Worm (Caenorhabditis elegans) whole organism, L3 larva: ENCODE measurements around the gene C29F5.1.

ENCODE experiments used
- ZK546.5 ChIP-seq: sonication (generic microtip); optimal IDR thresholded peaks from 2 replicates; lab custom pipeline; 2017; ENCODE audit warnings: missing biosample characterization, missing genetic modification characterization
- ceh-16 ChIP-seq: sonication (generic microtip); optimal IDR thresholded peaks from 2 replicates; lab custom pipeline; 2017; ENCODE audit warnings: missing biosample characterization, missing genetic modification characterization
- ceh-82 ChIP-seq: fragments of 150-350 bp; optimal IDR thresholded peaks from 2 replicates; lab custom pipeline; 2014; ENCODE audit warnings: missing biosample characterization, missing genetic modification characterization
- egl-5 ChIP-seq: fragments of 150-350 bp; optimal IDR thresholded peaks from 2 replicates; lab custom pipeline; 2017; ENCODE audit warnings: missing biosample characterization, missing genetic modification reagents, missing genetic modification characterization, inconsistent platforms
- elt-2 ChIP-seq: sonication (generic microtip); optimal IDR thresholded peaks from 2 replicates; lab custom pipeline; 2016; ENCODE audit warnings: missing genetic modification reagents, mild to moderate bottlenecking, missing genetic modification characterization, missing compliant biosample characterization
- elt-3 ChIP-seq, 3 experiments: fragments of 150-350 bp in 1 of 3; sonication (generic microtip) in 2 of 3; optimal IDR thresholded peaks; 2 replicates in 2 of 3; 4 replicates in 1 of 3; lab custom pipeline; 2014 to 2017; ENCODE audit warnings: missing biosample characterization in 3 of 3, missing genetic modification characterization in 3 of 3
- fkh-2 ChIP-seq: fragments of 150-350 bp; optimal IDR thresholded peaks from 2 replicates; lab custom pipeline; 2014; ENCODE audit warnings: missing biosample characterization, missing genetic modification reagents, missing genetic modification characterization
- fos-1 ChIP-seq: fragments of 150-350 bp; optimal IDR thresholded peaks from 2 replicates; lab custom pipeline; 2014; ENCODE audit warnings: missing biosample characterization, missing genetic modification characterization
- hmg-11 ChIP-seq: sonication (generic microtip); optimal IDR thresholded peaks from 2 replicates; lab custom pipeline; 2016; ENCODE audit warnings: missing genetic modification characterization, missing compliant biosample characterization
- mdl-1 ChIP-seq: fragments of 150-350 bp; optimal IDR thresholded peaks from 2 replicates; lab custom pipeline; 2014; ENCODE audit warnings: missing biosample characterization, missing genetic modification characterization
- mml-1 ChIP-seq: fragments of 150-350 bp; sonication (generic microtip); optimal IDR thresholded peaks from 3 replicates; lab custom pipeline; 2014; ENCODE audit warnings: missing biosample characterization, missing genetic modification characterization
- nfya-1 ChIP-seq: sonication (generic microtip); optimal IDR thresholded peaks from 2 replicates; lab custom pipeline; 2017; ENCODE audit warnings: missing genetic modification characterization, mild to moderate bottlenecking, missing compliant biosample characterization, antibody characterized with exemption, moderate library complexity; ENCODE audit not compliant: insufficient read depth
- nhr-11 ChIP-seq: fragments of 150-350 bp; optimal IDR thresholded peaks from 2 replicates; lab custom pipeline; 2014; ENCODE audit warnings: missing biosample characterization, missing genetic modification characterization
- nhr-12 ChIP-seq: fragments of 150-350 bp; optimal IDR thresholded peaks from 2 replicates; lab custom pipeline; 2014; ENCODE audit warnings: missing biosample characterization, missing genetic modification characterization
- nhr-23 ChIP-seq: fragments of 150-350 bp; optimal IDR thresholded peaks from 2 replicates; lab custom pipeline; 2014; ENCODE audit warnings: missing biosample characterization, missing genetic modification reagents, missing genetic modification characterization
- nhr-25 ChIP-seq: sonication (generic microtip); optimal IDR thresholded peaks from 2 replicates; lab custom pipeline; 2017; ENCODE audit warnings: missing biosample characterization, missing genetic modification characterization
- nhr-28 ChIP-seq: fragments of 150-350 bp; optimal IDR thresholded peaks from 2 replicates; lab custom pipeline; 2014; ENCODE audit warnings: missing biosample characterization, missing genetic modification characterization
- nhr-77 ChIP-seq: fragments of 150-350 bp; optimal IDR thresholded peaks from 2 replicates; lab custom pipeline; 2014; ENCODE audit warnings: missing biosample characterization, missing genetic modification characterization
- pha-4 ChIP-seq: fragments of 150-350 bp; optimal IDR thresholded peaks from 2 replicates; lab custom pipeline; 2014; ENCODE audit warnings: missing biosample characterization, missing genetic modification reagents, missing genetic modification characterization
- pqm-1 ChIP-seq: fragments of 150-350 bp; optimal IDR thresholded peaks from 2 replicates; lab custom pipeline; 2017; ENCODE audit warnings: missing biosample characterization, missing genetic modification characterization, inconsistent platforms
- skn-1 ChIP-seq: fragments of 150-350 bp; optimal IDR thresholded peaks from 2 replicates; lab custom pipeline; 2014; ENCODE audit warnings: missing biosample characterization, missing genetic modification characterization
- snpc-4 ChIP-seq: fragments of 150-350 bp; optimal IDR thresholded peaks from 2 replicates; lab custom pipeline; 2014; ENCODE audit warnings: missing biosample characterization, missing genetic modification characterization
- unc-39 ChIP-seq: sonication (generic microtip); optimal IDR thresholded peaks from 4 replicates; lab custom pipeline; 2017; ENCODE audit warnings: missing biosample characterization, missing genetic modification characterization
- unc-62 ChIP-seq: fragments of 150-350 bp; sonication (generic microtip); optimal IDR thresholded peaks from 4 replicates; lab custom pipeline; 2014; ENCODE audit warnings: missing biosample characterization, missing genetic modification reagents, missing genetic modification characterization
- zag-1 ChIP-seq: fragments of 150-350 bp; optimal IDR thresholded peaks from 2 replicates; lab custom pipeline; 2014; ENCODE audit warnings: missing biosample characterization, missing genetic modification characterization
- ztf-4 ChIP-seq: fragments of 150-350 bp; optimal IDR thresholded peaks from 2 replicates; lab custom pipeline; 2014; ENCODE audit warnings: missing biosample characterization, missing genetic modification characterization

C29F5.1 gene

DNA sequence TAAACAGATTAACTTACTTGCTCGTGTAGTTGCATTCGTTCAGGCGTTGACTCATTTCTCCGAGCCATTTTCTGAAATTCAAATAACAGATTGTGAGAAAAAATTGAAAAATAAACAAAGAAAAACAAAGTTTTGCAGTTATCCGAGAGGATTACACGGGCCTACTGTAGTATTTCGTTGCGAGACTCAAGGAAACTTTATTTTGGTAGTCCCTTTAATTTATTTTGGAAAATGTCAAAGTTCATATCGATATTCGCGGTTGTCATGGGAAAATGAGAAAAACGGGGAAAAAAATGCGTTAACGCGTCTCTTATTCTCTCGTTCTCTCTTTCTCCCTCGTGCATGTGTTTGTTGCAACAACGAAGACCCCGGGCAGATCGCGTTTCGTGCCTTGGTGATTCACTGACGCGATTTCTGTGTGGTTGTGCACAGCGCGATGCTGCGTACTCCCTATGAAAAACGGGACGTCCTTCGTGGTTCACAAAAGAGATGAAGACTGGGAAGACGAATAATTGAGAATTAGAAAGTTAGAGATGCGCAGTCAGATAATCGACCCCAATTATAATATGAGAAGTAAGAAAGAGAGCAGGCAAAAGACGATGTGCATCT lies 28.0 kb downstream of the C29F5.1 start, which contains the start of gene set-4 (continued):
- peak; percentile 72 for TF ChIP-seq mdl-1
- peak; percentile 68 for TF ChIP-seq ztf-4 (tag; lab: Kevin White, UChicago)
- TF ChIP-seq egl-5 (tag; lab: Kevin White, UChicago): peak; percentile 86
- TF ChIP-seq unc-39 (tag; lab: Kevin White, UChicago): no peak
- no peak for TF ChIP-seq nhr-77 (tag; lab: Kevin White, UChicago)

- TF ChIP-seq nhr-77 (tag; lab: Kevin White, UChicago) (no peak), nhr-28 (tag; lab: Kevin White, UChicago) (no peak)
- TF ChIP-seq, all 47 proteins: peak for 0
These were observed 30.6 kb downstream of the C29F5.1 start, which contains the start of gene ttc-39B for ce11 chrII:6333887-6334286. Gene ttc-39B (minus strand): TSS chrII:6333987.

- peak; percentile 64 for TF ChIP-seq elt-2 (tag; lab: Kevin White, UChicago)
- no peak for TF ChIP-seq skn-1
- no peak for TF ChIP-seq hmg-11
These were observed 31.5 kb downstream of the C29F5.1 start for ce11 chrII:6334745-6335260.

ce11 chrII:6335358-6335757 lies 32.0 kb downstream of the C29F5.1 start, which contains the start of gene C32D5.14:
Gene C32D5.14 (plus strand): TSS chrII:6335488.
- TF ChIP-seq pqm-1 (tag; lab: Kevin White, UChicago) (peak; percentile 56), nhr-11 (tag; lab: Kevin White, UChicago) (peak; percentile 18), elt-2 (tag; lab: Kevin White, UChicago) (peak; percentile 67), nhr-25 (tag; lab: Kevin White, UChicago) (no peak)

ce11 chrII:6339511-6339910 lies 36.2 kb downstream of the C29F5.1 start:
- TF ChIP-seq nhr-23 (no peak), ceh-82 (tag; lab: Kevin White, UChicago) (no peak), fkh-2 (tag; lab: Kevin White, UChicago) (no peak), pha-4 (tag; lab: Kevin White, UChicago) (peak; percentile 44), elt-2 (tag; lab: Kevin White, UChicago) (peak; percentile 51), pqm-1 (tag; lab: Kevin White, UChicago) (peak; percentile 72)
- TF ChIP-seq, all 47 proteins: peak for 3

DNA sequence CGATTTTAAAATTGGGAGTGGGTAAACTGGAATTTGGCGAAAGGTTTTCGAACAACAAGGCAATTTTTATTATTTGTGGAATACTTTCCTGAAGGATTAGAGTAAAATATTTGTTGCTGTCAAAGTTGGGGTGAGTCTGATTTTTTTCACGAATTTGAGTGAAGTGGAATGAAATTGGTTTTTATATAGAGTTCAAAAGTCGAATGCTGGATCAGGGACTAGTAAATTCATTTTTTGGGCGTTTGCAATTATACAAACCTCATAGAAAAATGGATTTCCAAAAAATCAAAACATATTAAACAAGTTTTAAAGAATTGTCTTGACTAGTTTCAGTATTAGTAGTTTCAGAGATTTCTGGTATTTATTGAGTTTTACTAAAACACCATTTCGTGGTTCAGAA lies 36.6 kb downstream of the C29F5.1 start, which contains the start of gene C32D5.7:
Gene C32D5.7, minus strand, starts transcription at position 101 of the 400 bp plus-strand sequence.
- TF ChIP-seq snpc-4 (tag; lab: Kevin White, UChicago): no peak
- TF ChIP-seq ceh-16 (tag; lab: Kevin White, UChicago): no peak
- TF ChIP-seq pqm-1 (tag; lab: Kevin White, UChicago): no peak
- TF ChIP-seq ZK546.5 (tag; lab: Kevin White, UChicago): no peak
- no peak for TF ChIP-seq nhr-25 (tag; lab: Kevin White, UChicago)
- TF ChIP-seq mml-1: no peak
- no peak for TF ChIP-seq mdl-1
- no peak for TF ChIP-seq fos-1 (tag; lab: Kevin White, UChicago)
- no peak for TF ChIP-seq zag-1 (tag; lab: Kevin White, UChicago)
- no peak for TF ChIP-seq fkh-2 (tag; lab: Kevin White, UChicago)
- TF ChIP-seq ztf-4 (tag; lab: Kevin White, UChicago): no peak
- TF ChIP-seq nhr-77 (tag; lab: Kevin White, UChicago): no peak
- no peak for TF ChIP-seq elt-3 (tag; optimal IDR thresholded peaks at IDR 0.05; lab: Kevin White, UChicago)
- no peak for TF ChIP-seq unc-39 (tag; lab: Kevin White, UChicago)
- no peak for TF ChIP-seq unc-62 (GFP tag; lab: Kevin White, UChicago)

- TF ChIP-seq unc-62 (GFP tag; lab: Kevin White, UChicago) (no peak), pqm-1 (tag; lab: Kevin White, UChicago) (peak; percentile 57), nhr-25 (tag; lab: Kevin White, UChicago) (no peak), nhr-23 (peak; percentile 73), hmg-11 (no peak), nhr-12 (tag; lab: Kevin White, UChicago) (no peak), pha-4 (tag; lab: Kevin White, UChicago) (peak; percentile 25), nfya-1 (tag; lab: Kevin White, UChicago) (no peak)
- TF ChIP-seq, all 47 proteins: peak for 3
These were observed 37.8 kb downstream of the C29F5.1 start for ce11 chrII:6341076-6341475.
